Fruit fly (Drosophila melanogaster) whole organism, embryonic: ENCODE results near the gene CG16964.

Experiments
- Awh ChIP-seq: fragments of 200-800 bp; sonication (Bioruptor generic); IDR thresholded peaks from 2 replicates; pipeline ENCODE4, ENCODE4 v1.3.6; 2022; ENCODE audit warnings: missing biosample characterization, missing genetic modification characterization
- Bdp1 ChIP-seq: fragments of 200-800 bp; sonication (Bioruptor generic); optimal IDR thresholded peaks from 3 replicates; lab custom pipeline; 2016; ENCODE audit warnings: missing biosample characterization, missing genetic modification characterization
- CG10274 ChIP-seq: fragments of 200-800 bp; sonication (Bioruptor generic); optimal IDR thresholded peaks from 3 replicates; lab custom pipeline; 2017; ENCODE audit warnings: missing biosample characterization, mild to moderate bottlenecking, missing genetic modification characterization
- CG11085 ChIP-seq: fragments of 200-800 bp; sonication (Bioruptor generic); IDR thresholded peaks from 2 replicates; pipeline ENCODE4 v1.3.6; 2022; ENCODE audit warnings: missing biosample characterization, missing genetic modification characterization
- CG11247 ChIP-seq: fragments of 200-800 bp; sonication (Bioruptor generic); IDR thresholded peaks from 2 replicates; pipeline ENCODE4 v1.3.6; 2022; ENCODE audit warnings: missing biosample characterization, missing genetic modification characterization
- CG11398 ChIP-seq: fragments of 200-800 bp; sonication (Bioruptor generic); optimal IDR thresholded peaks from 2 replicates; lab custom pipeline; 2016; ENCODE audit warnings: missing biosample characterization, missing genetic modification characterization
- CG11695 ChIP-seq: fragments of 200-800 bp; sonication (Bioruptor generic); IDR thresholded peaks from 3 replicates; pipeline ENCODE4 v1.3.6; 2022; ENCODE audit warnings: missing biosample characterization, missing genetic modification characterization
- CG13296 ChIP-seq: fragments of 200-800 bp; sonication (Bioruptor generic); optimal IDR thresholded peaks from 3 replicates; lab custom pipeline; 2018; ENCODE audit warnings: missing biosample characterization, mild to moderate bottlenecking, missing genetic modification characterization
- CG15011 ChIP-seq: fragments of 200-800 bp; sonication (Bioruptor generic); optimal IDR thresholded peaks from 3 replicates; lab custom pipeline; 2018; ENCODE audit warnings: missing biosample characterization, mild to moderate bottlenecking, missing genetic modification characterization
- CG1602 ChIP-seq: fragments of 200-800 bp; sonication (Bioruptor generic); optimal IDR thresholded peaks from 3 replicates; lab custom pipeline; 2016; ENCODE audit warnings: missing biosample characterization, missing genetic modification characterization
- CG16813 ChIP-seq: fragments of 200-800 bp; sonication (Bioruptor generic); IDR thresholded peaks from 3 replicates; pipeline ENCODE4 v1.3.6; 2022; ENCODE audit warnings: missing biosample characterization, missing genetic modification characterization; ENCODE audit not compliant: partially characterized antibody
- CG2875 ChIP-seq: fragments of 200-800 bp; sonication (Bioruptor generic); optimal IDR thresholded peaks from 2 replicates; lab custom pipeline; 2017; ENCODE audit warnings: missing biosample characterization, mild to moderate bottlenecking, missing genetic modification characterization, missing genetic modification reagents
- CG31224 ChIP-seq: fragments of 200-800 bp; sonication (Bioruptor generic); IDR thresholded peaks from 2 replicates; pipeline ENCODE4 v1.3.6; 2022; ENCODE audit warnings: missing biosample characterization, missing genetic modification characterization
- CG3407 ChIP-seq: fragments of 200-800 bp; sonication (Bioruptor generic); optimal IDR thresholded peaks from 2 replicates; lab custom pipeline; 2018; ENCODE audit warnings: missing biosample characterization, mild to moderate bottlenecking, missing genetic modification characterization
- CG34224 ChIP-seq: fragments of 200-800 bp; sonication (Bioruptor generic); IDR thresholded peaks from 3 replicates; pipeline ENCODE4 v1.3.6; 2022; ENCODE audit warnings: missing biosample characterization, missing genetic modification characterization; ENCODE audit not compliant: partially characterized antibody
- CG34422 ChIP-seq: fragments of 200-800 bp; sonication (Bioruptor generic); IDR thresholded peaks from 3 replicates; pipeline ENCODE4 v1.3.6; 2022; ENCODE audit warnings: missing biosample characterization, missing genetic modification characterization
- CG5245 ChIP-seq: fragments of 200-800 bp; sonication (Bioruptor generic); optimal IDR thresholded peaks from 3 replicates; lab custom pipeline; 2016; ENCODE audit warnings: missing biosample characterization, missing genetic modification characterization
- CG6654 ChIP-seq: fragments of 200-800 bp; sonication (Bioruptor generic); optimal IDR thresholded peaks from 2 replicates; lab custom pipeline; 2017; ENCODE audit warnings: missing biosample characterization, mild to moderate bottlenecking, missing genetic modification characterization
- CG6813 ChIP-seq: fragments of 200-800 bp; sonication (Bioruptor generic); optimal IDR thresholded peaks from 2 replicates; lab custom pipeline; 2017; ENCODE audit warnings: missing biosample characterization, missing genetic modification characterization, mild to moderate bottlenecking, moderate library complexity, missing genetic modification reagents
- CG7963 ChIP-seq: fragments of 200-800 bp; sonication (Bioruptor generic); IDR thresholded peaks from 3 replicates; pipeline ENCODE4 v1.3.6; 2022; ENCODE audit warnings: missing biosample characterization, missing genetic modification characterization; ENCODE audit not compliant: partially characterized antibody
- CG9215 ChIP-seq: fragments of 200-800 bp; sonication (Bioruptor generic); IDR thresholded peaks from 2 replicates; pipeline ENCODE4 v1.3.6; 2022; ENCODE audit warnings: missing biosample characterization, missing genetic modification characterization
- CG9932 ChIP-seq: fragments of 200-800 bp; sonication (Bioruptor generic); IDR thresholded peaks from 2 replicates; pipeline ENCODE4 v1.3.6; 2022; ENCODE audit warnings: missing biosample characterization, missing genetic modification characterization
- CkIIα-i1 ChIP-seq: fragments of 200-800 bp; sonication (Bioruptor generic); IDR thresholded peaks from 2 replicates; pipeline ENCODE4 v1.3.6; 2022; ENCODE audit warnings: missing biosample characterization, missing genetic modification characterization
- Deaf1 ChIP-seq: fragments of 200-800 bp; optimal IDR thresholded peaks from 3 replicates; lab custom pipeline; 2019; ENCODE audit warnings: missing biosample characterization, mild to moderate bottlenecking, missing genetic modification characterization, moderate library complexity
- Gsc ChIP-seq: fragments of 200-800 bp; sonication (Bioruptor generic); IDR thresholded peaks from 2 replicates; pipeline ENCODE4 v1.3.6; 2022; ENCODE audit warnings: missing biosample characterization, missing genetic modification characterization
- Gug ChIP-seq: fragments of 200-800 bp; sonication (Bioruptor generic); IDR thresholded peaks from 4 replicates; pipeline ENCODE4 v1.3.6; 2022; ENCODE audit warnings: missing biosample characterization, missing genetic modification characterization
- H15 ChIP-seq: fragments of 200-800 bp; sonication (Bioruptor generic); IDR thresholded peaks from 3 replicates; pipeline ENCODE4 v1.3.6; 2022; ENCODE audit warnings: missing biosample characterization, missing genetic modification characterization
- MESR4 ChIP-seq: fragments of 200-800 bp; sonication (Bioruptor generic); optimal IDR thresholded peaks from 2 replicates; lab custom pipeline; 2018; ENCODE audit warnings: missing biosample characterization, mild to moderate bottlenecking, missing genetic modification characterization, moderate library complexity
- Med ChIP-seq: fragments of 200-800 bp; sonication (Bioruptor generic); peaks from one replicate; lab custom pipeline; 2016; ENCODE audit warnings: missing biosample characterization, missing genetic modification characterization, mild to moderate bottlenecking, inconsistent platforms, moderate library complexity
- NFAT ChIP-seq: fragments of 200-800 bp; sonication (Bioruptor generic); IDR thresholded peaks from 2 replicates; pipeline ENCODE4 v1.3.6; 2022; ENCODE audit warnings: missing biosample characterization, missing genetic modification characterization
- Optix ChIP-seq: fragments of 200-800 bp; sonication (Bioruptor generic); IDR thresholded peaks from 3 replicates; pipeline ENCODE4 v1.3.6; 2022; ENCODE audit warnings: missing biosample characterization, missing genetic modification characterization
- Rfx ChIP-seq: fragments of 200-800 bp; sonication (Bioruptor generic); IDR thresholded peaks from 2 replicates; pipeline ENCODE4 v1.3.6; 2022; ENCODE audit warnings: missing biosample characterization, missing genetic modification characterization
- TFAM ChIP-seq: fragments of 200-800 bp; sonication (Bioruptor generic); optimal IDR thresholded peaks from 2 replicates; lab custom pipeline; 2017; ENCODE audit warnings: missing biosample characterization, missing genetic modification characterization, inconsistent platforms
- Taf1 ChIP-seq: fragments of 200-800 bp; sonication (Bioruptor generic); IDR thresholded peaks from 2 replicates; pipeline ENCODE4 v1.3.6; 2022; ENCODE audit warnings: missing biosample characterization, missing genetic modification characterization
- Vsx1 ChIP-seq: fragments of 200-800 bp; sonication (Bioruptor generic); optimal IDR thresholded peaks from 2 replicates; lab custom pipeline; 2017; ENCODE audit warnings: missing biosample characterization, mild to moderate bottlenecking, missing genetic modification characterization, missing genetic modification reagents
- amos ChIP-seq: fragments of 200-800 bp; sonication (Bioruptor generic); IDR thresholded peaks from 2 replicates; pipeline ENCODE4 v1.3.6; 2022; ENCODE audit warnings: missing biosample characterization, missing genetic modification characterization; ENCODE audit not compliant: partially characterized antibody
- bab2 ChIP-seq: fragments of 200-800 bp; sonication (Bioruptor generic); optimal IDR thresholded peaks from 2 replicates; lab custom pipeline; 2016; ENCODE audit warnings: missing biosample characterization, missing genetic modification characterization
- bigmax ChIP-seq: fragments of 200-800 bp; sonication (Bioruptor generic); optimal IDR thresholded peaks from 2 replicates; lab custom pipeline; 2018; ENCODE audit warnings: missing biosample characterization, mild to moderate bottlenecking, missing genetic modification characterization
- dan ChIP-seq: fragments of 200-800 bp; sonication (Bioruptor generic); IDR thresholded peaks from 2 replicates; pipeline ENCODE4 v1.3.6; 2022; ENCODE audit warnings: missing biosample characterization, missing genetic modification characterization
- jumu ChIP-seq: fragments of 200-800 bp; sonication (Bioruptor generic); optimal IDR thresholded peaks from 3 replicates; lab custom pipeline; 2016; ENCODE audit warnings: missing biosample characterization, missing genetic modification characterization
- mam ChIP-seq: fragments of 200-800 bp; sonication (Bioruptor generic); optimal IDR thresholded peaks from 3 replicates; lab custom pipeline; 2016; ENCODE audit warnings: missing biosample characterization, missing genetic modification characterization
- org-1 ChIP-seq: fragments of 200-800 bp; sonication (Bioruptor generic); optimal IDR thresholded peaks from 2 replicates; lab custom pipeline; 2017; ENCODE audit warnings: missing biosample characterization, missing genetic modification characterization
- pb ChIP-seq: fragments of 200-800 bp; sonication (Bioruptor generic); optimal IDR thresholded peaks from 3 replicates; lab custom pipeline; 2016; ENCODE audit warnings: missing biosample characterization, missing genetic modification characterization
- psq ChIP-seq: fragments of 200-800 bp; sonication (Bioruptor generic); optimal IDR thresholded peaks from 2 replicates; lab custom pipeline; 2017; ENCODE audit warnings: missing biosample characterization, missing genetic modification characterization
- row ChIP-seq: fragments of 200-800 bp; sonication (Bioruptor generic); IDR thresholded peaks from 3 replicates; pipeline ENCODE4 v1.3.6; 2022; ENCODE audit warnings: missing biosample characterization, missing genetic modification characterization
- slou ChIP-seq: fragments of 200-800 bp; sonication (Bioruptor generic); optimal IDR thresholded peaks from 3 replicates; lab custom pipeline; 2016; ENCODE audit warnings: missing biosample characterization, missing genetic modification characterization
- sob ChIP-seq: fragments of 200-800 bp; sonication (Bioruptor generic); IDR thresholded peaks from 2 replicates; pipeline ENCODE4 v1.3.6; 2022; ENCODE audit warnings: missing biosample characterization, missing genetic modification characterization
- stwl ChIP-seq: fragments of 200-800 bp; sonication (Bioruptor generic); optimal IDR thresholded peaks from 3 replicates; lab custom pipeline; 2018; ENCODE audit warnings: missing biosample characterization, mild to moderate bottlenecking, missing genetic modification characterization, moderate library complexity
- tap ChIP-seq: fragments of 200-800 bp; optimal IDR thresholded peaks from 3 replicates; lab custom pipeline; 2019; ENCODE audit warnings: missing biosample characterization, mild to moderate bottlenecking, missing genetic modification characterization, moderate library complexity
- unc-4 ChIP-seq: fragments of 200-800 bp; sonication (Bioruptor generic); IDR thresholded peaks from 2 replicates; pipeline ENCODE4 v1.3.6; 2022; ENCODE audit warnings: missing biosample characterization, missing genetic modification characterization; ENCODE audit not compliant: partially characterized antibody

The CG16964 gene

DNA sequence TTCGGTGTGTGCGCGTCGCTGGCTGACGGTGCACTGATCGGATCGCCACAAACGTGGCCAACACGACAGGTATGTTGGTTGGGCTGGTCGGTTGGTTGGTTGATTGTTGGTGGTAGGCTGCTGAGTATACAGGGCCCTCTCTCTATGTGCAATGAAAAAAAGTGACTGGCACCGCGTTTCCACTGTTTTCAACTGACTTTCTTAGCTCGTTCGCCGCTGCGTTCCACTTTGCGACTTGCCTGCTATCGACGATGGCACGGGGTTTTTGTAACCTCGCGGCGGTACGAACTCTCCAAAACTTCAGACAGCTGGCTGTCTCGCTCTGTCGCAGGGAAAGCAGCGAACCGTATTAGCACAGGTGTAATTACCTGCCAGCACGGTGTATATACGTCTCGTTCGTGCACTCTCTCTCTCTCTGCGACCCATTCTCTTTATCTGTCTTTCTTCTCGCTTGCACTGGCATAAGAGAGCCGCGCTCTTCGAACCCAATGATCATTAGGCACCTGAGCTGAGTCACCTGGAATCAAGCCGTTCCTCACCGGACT, 23.2 kb downstream of the CG16964 start (continued):
- TF ChIP-seq CG1602 (GFP tag; lab: Kevin White, UChicago) (no peak), bigmax (GFP tag; lab: Kevin White, UChicago) (no peak), row (GFP tag; lab: Robert Waterston, UW) (peak; percentile 40; the same call in 2 of the 3 replicates), CG10274 (GFP tag; lab: Kevin White, UChicago) (no peak), CG11398 (peak; percentile 5), Deaf1 (tag; lab: Kevin White, UChicago) (peak; percentile 78), CG11085 (0 out of 2 replicates have a peak, but pooled peaks have one; percentile 52), Med (GFP tag; lab: Kevin White, UChicago) (peak; percentile 80), pb (peak; percentile 59), CG3407 (GFP tag; lab: Kevin White, UChicago) (no peak), CG6654 (GFP tag; lab: Kevin White, UChicago) (no peak), H15 (GFP tag; lab: Robert Waterston, UW) (no peak), Rfx (GFP tag; lab: Robert Waterston, UW) (peak; percentile 53), NFAT (GFP tag; lab: Robert Waterston, UW) (0 out of 2 replicates have a peak, but pooled peaks have one; percentile 21), Gug (0 out of 4 replicates have a peak, but pooled peaks have one; percentile 7), unc-4 (GFP tag; lab: Robert Waterston, UW) (no peak), Awh (GFP tag; lab: Robert Waterston, UW) (0 out of 2 replicates have a peak, but pooled peaks have one; percentile 35), tap (tag; lab: Kevin White, UChicago) (no peak), CG11247 (GFP tag; lab: Robert Waterston, UW) (peak; percentile 28; the same call in 1 of the 2 replicates), CG5245 (GFP tag; lab: Kevin White, UChicago) (no peak), Vsx1 (GFP tag; lab: Kevin White, UChicago) (peak; percentile 98), CG2875 (GFP tag; lab: Kevin White, UChicago) (no peak), psq (GFP tag; lab: Kevin White, UChicago) (no peak), dan (GFP tag; lab: Robert Waterston, UW) (no peak), CG31224 (GFP tag; lab: Robert Waterston, UW) (no peak), sob (peak; percentile 35; the same call in 1 of the 2 replicates), CG9215 (GFP tag; lab: Robert Waterston, UW) (no peak), CkIIα-i1 (no peak), Optix (0 out of 3 replicates have a peak, but pooled peaks have one; percentile 35), Taf1 (no peak), stwl (tag; lab: Kevin White, UChicago) (no peak), mam (GFP tag; lab: Kevin White, UChicago) (no peak), CG6813 (GFP tag; lab: Kevin White, UChicago) (no peak), TFAM (no peak), slou (GFP tag; lab: Kevin White, UChicago) (no peak), CG34224 (GFP tag; lab: Robert Waterston, UW) (no peak), CG15011 (GFP tag; lab: Kevin White, UChicago) (no peak), CG16813 (GFP tag; lab: Robert Waterston, UW) (peak; percentile 27; the same call in 1 of the 3 replicates), CG9932 (GFP tag; lab: Robert Waterston, UW) (peak; percentile 35; the same call in 1 of the 2 replicates), jumu (no peak), Gsc (GFP tag; lab: Robert Waterston, UW) (no peak), amos (GFP tag; lab: Robert Waterston, UW) (peak; percentile 43; the same call in 1 of the 2 replicates), CG11695 (GFP tag; lab: Robert Waterston, UW) (peak; percentile 32; the same call in 1 of the 3 replicates), CG34422 (GFP tag; lab: Robert Waterston, UW) (peak; percentile 44; the same call in 1 of the 3 replicates), org-1 (GFP tag; lab: Kevin White, UChicago) (peak; percentile 22), bab2 (GFP tag; lab: Kevin White, UChicago) (no peak), MESR4 (GFP tag; lab: Kevin White, UChicago) (no peak), CG7963 (GFP tag; lab: Robert Waterston, UW) (0 out of 3 replicates have a peak, but pooled peaks have one; percentile 36), Bdp1 (GFP tag; lab: Kevin White, UChicago) (peak; percentile 17), CG13296 (GFP tag; lab: Kevin White, UChicago) (no peak)
